Fruit fly (Drosophila melanogaster) whole organism, embryonic: Measurements from ENCODE around the gene Rad9.

Experiments
- ATbp ChIP-seq: fragments of 200-800 bp; sonication (Bioruptor generic); optimal IDR thresholded peaks from 2 replicates; lab custom pipeline; 2017; ENCODE audit warnings: missing biosample characterization, mild to moderate bottlenecking, missing genetic modification characterization, missing genetic modification reagents
- Bdp1 ChIP-seq: fragments of 200-800 bp; sonication (Bioruptor generic); optimal IDR thresholded peaks from 3 replicates; lab custom pipeline; 2016; ENCODE audit warnings: missing biosample characterization, missing genetic modification characterization
- Blimp-1 ChIP-seq: fragments of 200-800 bp; sonication (Bioruptor generic); optimal IDR thresholded peaks from 3 replicates; lab custom pipeline; 2018; ENCODE audit warnings: missing biosample characterization, missing genetic modification characterization, mild to moderate bottlenecking, moderate library complexity, missing genetic modification reagents
- Bteb2 ChIP-seq: fragments of 200-800 bp; sonication (Bioruptor generic); optimal IDR thresholded peaks from 2 replicates; lab custom pipeline; 2016; ENCODE audit warnings: missing biosample characterization, missing genetic modification characterization
- CG10209 ChIP-seq: fragments of 200-800 bp; sonication (Bioruptor generic); optimal IDR thresholded peaks from 3 replicates; lab custom pipeline; 2017; ENCODE audit warnings: missing biosample characterization, mild to moderate bottlenecking, missing genetic modification characterization, missing genetic modification reagents
- CG1024 ChIP-seq: fragments of 200-800 bp; sonication (Bioruptor generic); IDR thresholded peaks from 2 replicates; pipeline ENCODE4 v1.3.6; 2022; ENCODE audit warnings: missing biosample characterization, missing genetic modification characterization
- CG10267 ChIP-seq: fragments of 200-800 bp; sonication (Bioruptor generic); optimal IDR thresholded peaks from 2 replicates; lab custom pipeline; 2018; ENCODE audit warnings: missing biosample characterization, mild to moderate bottlenecking, missing genetic modification characterization, moderate library complexity
- CG10366 ChIP-seq: fragments of 200-800 bp; sonication (Bioruptor generic); IDR thresholded peaks from 2 replicates; pipeline ENCODE4 v1.3.6; 2022; ENCODE audit warnings: missing biosample characterization, missing genetic modification characterization
- CG10462 ChIP-seq: fragments of 200-800 bp; sonication (Bioruptor generic); optimal IDR thresholded peaks from 2 replicates; lab custom pipeline; 2016; ENCODE audit warnings: missing biosample characterization, missing genetic modification characterization
- CG11247 ChIP-seq: fragments of 200-800 bp; sonication (Bioruptor generic); IDR thresholded peaks from 2 replicates; pipeline ENCODE4 v1.3.6; 2022; ENCODE audit warnings: missing biosample characterization, missing genetic modification characterization
- CG11723 ChIP-seq: fragments of 200-800 bp; sonication (Bioruptor generic); optimal IDR thresholded peaks from 2 replicates; lab custom pipeline; 2017; ENCODE audit warnings: missing biosample characterization, mild to moderate bottlenecking, missing genetic modification characterization
- CG12155 ChIP-seq: fragments of 200-800 bp; sonication (Bioruptor generic); optimal IDR thresholded peaks from 3 replicates; lab custom pipeline; 2016; ENCODE audit warnings: missing biosample characterization, missing genetic modification characterization
- CG12744 ChIP-seq: fragments of 200-800 bp; sonication (Bioruptor generic); optimal IDR thresholded peaks from 2 replicates; lab custom pipeline; 2016; ENCODE audit warnings: missing biosample characterization, missing genetic modification characterization
- CG13624 ChIP-seq: fragments of 200-800 bp; sonication (Bioruptor generic); optimal IDR thresholded peaks from 2 replicates; lab custom pipeline; 2016; ENCODE audit warnings: missing biosample characterization, missing genetic modification characterization
- CG14050 ChIP-seq: fragments of 200-800 bp; sonication (Bioruptor generic); IDR thresholded peaks from 3 replicates; pipeline ENCODE4 v1.3.6; 2022; ENCODE audit warnings: missing biosample characterization, missing genetic modification characterization
- CG1529 ChIP-seq: fragments of 200-800 bp; sonication (Bioruptor generic); optimal IDR thresholded peaks from 3 replicates; lab custom pipeline; 2018; ENCODE audit warnings: missing biosample characterization, missing genetic modification characterization
- CG17568 ChIP-seq: fragments of 200-800 bp; sonication (Bioruptor generic); optimal IDR thresholded peaks from 2 replicates; lab custom pipeline; 2018; ENCODE audit warnings: missing biosample characterization, mild to moderate bottlenecking, missing genetic modification characterization, moderate library complexity
- CG18011 ChIP-seq: fragments of 200-800 bp; sonication (Bioruptor generic); optimal IDR thresholded peaks from 2 replicates; lab custom pipeline; 2017; ENCODE audit warnings: missing biosample characterization, missing genetic modification characterization, mild to moderate bottlenecking, moderate library complexity, missing genotype
- CG2120 ChIP-seq: fragments of 200-800 bp; sonication (Bioruptor generic); optimal IDR thresholded peaks from 3 replicates; lab custom pipeline; 2016; ENCODE audit warnings: missing biosample characterization, missing genetic modification characterization
- CG2199 ChIP-seq: fragments of 200-800 bp; sonication (Bioruptor generic); IDR thresholded peaks from 3 replicates; pipeline ENCODE4 v1.3.6; 2022; ENCODE audit warnings: missing biosample characterization, missing genetic modification characterization
- CG2875 ChIP-seq: fragments of 200-800 bp; sonication (Bioruptor generic); optimal IDR thresholded peaks from 2 replicates; lab custom pipeline; 2017; ENCODE audit warnings: missing biosample characterization, mild to moderate bottlenecking, missing genetic modification characterization, missing genetic modification reagents
- CG31388 ChIP-seq: fragments of 200-800 bp; sonication (Bioruptor generic); optimal IDR thresholded peaks from 2 replicates; lab custom pipeline; 2016; ENCODE audit warnings: missing biosample characterization, missing genetic modification characterization
- CG7928 ChIP-seq: fragments of 200-800 bp; sonication (Bioruptor generic); optimal IDR thresholded peaks from 2 replicates; lab custom pipeline; 2017; ENCODE audit warnings: missing biosample characterization, mild to moderate bottlenecking, missing genetic modification characterization
- CG8281 ChIP-seq: fragments of 200-800 bp; sonication (Bioruptor generic); optimal IDR thresholded peaks from 2 replicates; lab custom pipeline; 2018; ENCODE audit warnings: missing biosample characterization, mild to moderate bottlenecking, missing genetic modification characterization, moderate library complexity
- CrebB ChIP-seq: fragments of 200-800 bp; sonication (Bioruptor generic); optimal IDR thresholded peaks from 3 replicates; lab custom pipeline; 2018; ENCODE audit warnings: missing biosample characterization, mild to moderate bottlenecking, missing genetic modification characterization
- E2f2 ChIP-seq: fragments of 200-800 bp; sonication (Bioruptor generic); IDR thresholded peaks from 2 replicates; pipeline ENCODE4 v1.3.6; 2022; ENCODE audit warnings: missing biosample characterization, missing genetic modification characterization
- Gug ChIP-seq: fragments of 200-800 bp; sonication (Bioruptor generic); IDR thresholded peaks from 4 replicates; pipeline ENCODE4 v1.3.6; 2022; ENCODE audit warnings: missing biosample characterization, missing genetic modification characterization
- HLH54F ChIP-seq: fragments of 200-800 bp; sonication (Bioruptor generic); optimal IDR thresholded peaks from 3 replicates; lab custom pipeline; 2016; ENCODE audit warnings: missing biosample characterization, missing genetic modification characterization
- HLHmδ ChIP-seq: fragments of 200-800 bp; sonication (Bioruptor generic); optimal IDR thresholded peaks from 2 replicates; lab custom pipeline; 2018; ENCODE audit warnings: missing biosample characterization, mild to moderate bottlenecking, missing genetic modification characterization, moderate library complexity
- Hand ChIP-seq: fragments of 200-800 bp; sonication (Bioruptor generic); optimal IDR thresholded peaks from 2 replicates; lab custom pipeline; 2017; ENCODE audit warnings: mild to moderate bottlenecking, missing biosample characterization, missing genetic modification reagents, missing genetic modification characterization
- Lhr ChIP-seq: fragments of 200-800 bp; sonication (Bioruptor generic); optimal IDR thresholded peaks from 3 replicates; lab custom pipeline; 2017; ENCODE audit warnings: mild to moderate bottlenecking, missing biosample characterization, missing genetic modification reagents, missing genetic modification characterization
- MBD-R2 ChIP-seq: fragments of 200-800 bp; sonication (Bioruptor generic); IDR thresholded peaks from 2 replicates; pipeline ENCODE4 v1.3.6; 2022; ENCODE audit warnings: missing biosample characterization, missing genetic modification characterization
- TFAM ChIP-seq: fragments of 200-800 bp; sonication (Bioruptor generic); optimal IDR thresholded peaks from 2 replicates; lab custom pipeline; 2017; ENCODE audit warnings: missing biosample characterization, missing genetic modification characterization, inconsistent platforms
- Taf1 ChIP-seq: fragments of 200-800 bp; sonication (Bioruptor generic); IDR thresholded peaks from 2 replicates; pipeline ENCODE4 v1.3.6; 2022; ENCODE audit warnings: missing biosample characterization, missing genetic modification characterization
- Xrp1 ChIP-seq: fragments of 200-800 bp; sonication (Bioruptor generic); IDR thresholded peaks from 2 replicates; pipeline ENCODE4 v1.3.6; 2022; ENCODE audit warnings: missing biosample characterization, missing genetic modification characterization
- ara ChIP-seq: fragments of 200-800 bp; sonication (Bioruptor generic); IDR thresholded peaks from 2 replicates; pipeline ENCODE4 v1.3.6; 2022; ENCODE audit warnings: missing biosample characterization, missing genetic modification characterization
- cad ChIP-seq: fragments of >200 bp; optimal IDR thresholded peaks from 2 replicates; lab custom pipeline; 2017; ENCODE audit warnings: missing biosample characterization, missing genetic modification characterization
- cato ChIP-seq: fragments of 200-800 bp; sonication (Bioruptor generic); optimal IDR thresholded peaks from 2 replicates; lab custom pipeline; 2016; ENCODE audit warnings: missing biosample characterization, missing genetic modification characterization, borderline replicate concordance
- crol ChIP-seq: fragments of 200-800 bp; sonication (Bioruptor generic); IDR thresholded peaks from 2 replicates; pipeline ENCODE4 v1.3.6; 2022; ENCODE audit warnings: missing biosample characterization, missing genetic modification characterization
- danr ChIP-seq: fragments of 200-800 bp; sonication (Bioruptor generic); IDR thresholded peaks from 2 replicates; pipeline ENCODE4 v1.3.6; 2022; ENCODE audit warnings: missing biosample characterization, missing genetic modification characterization
- exex ChIP-seq: fragments of 200-800 bp; sonication (Bioruptor generic); optimal IDR thresholded peaks from 4 replicates; lab custom pipeline; 2018; ENCODE audit warnings: missing biosample characterization, mild to moderate bottlenecking, missing genetic modification characterization, moderate library complexity
- fru ChIP-seq: fragments of >200 bp; optimal IDR thresholded peaks from 2 replicates; lab custom pipeline; 2017
- mam ChIP-seq: fragments of 200-800 bp; sonication (Bioruptor generic); optimal IDR thresholded peaks from 3 replicates; lab custom pipeline; 2016; ENCODE audit warnings: missing biosample characterization, missing genetic modification characterization
- pb ChIP-seq: fragments of 200-800 bp; sonication (Bioruptor generic); optimal IDR thresholded peaks from 3 replicates; lab custom pipeline; 2016; ENCODE audit warnings: missing biosample characterization, missing genetic modification characterization
- pfk ChIP-seq: fragments of 200-800 bp; sonication (Bioruptor generic); optimal IDR thresholded peaks from 2 replicates; lab custom pipeline; 2018; ENCODE audit warnings: missing biosample characterization, mild to moderate bottlenecking, missing genetic modification characterization, moderate library complexity
- pnt ChIP-seq: fragments of 200-800 bp; sonication (Bioruptor generic); optimal IDR thresholded peaks from 3 replicates; lab custom pipeline; 2016; ENCODE audit warnings: missing biosample characterization, missing genetic modification characterization
- sna ChIP-seq: fragments of 200-800 bp; sonication (Bioruptor generic); IDR thresholded peaks from 2 replicates; pipeline ENCODE4 v1.3.6; 2022; ENCODE audit warnings: missing biosample characterization, missing genetic modification characterization; ENCODE audit not compliant: partially characterized antibody
- stwl ChIP-seq: fragments of 200-800 bp; sonication (Bioruptor generic); optimal IDR thresholded peaks from 3 replicates; lab custom pipeline; 2018; ENCODE audit warnings: missing biosample characterization, mild to moderate bottlenecking, missing genetic modification characterization, moderate library complexity
- tna ChIP-seq: fragments of 200-800 bp; sonication (Bioruptor generic); IDR thresholded peaks from 2 replicates; pipeline ENCODE4 v1.3.6; 2022; ENCODE audit warnings: missing biosample characterization, missing genetic modification characterization; ENCODE audit not compliant: partially characterized antibody
- ttk ChIP-seq: fragments of 200-800 bp; sonication (Bioruptor generic); IDR thresholded peaks from 2 replicates; pipeline ENCODE4 v2.1.2; 2022; ENCODE audit warnings: missing biosample characterization, missing genetic modification characterization
- wek ChIP-seq: fragments of 200-800 bp; sonication (Bioruptor generic); optimal IDR thresholded peaks from 3 replicates; lab custom pipeline; 2018; ENCODE audit warnings: missing biosample characterization, mild to moderate bottlenecking, missing genetic modification characterization, moderate library complexity
- yki ChIP-seq: fragments of >200 bp; optimal IDR thresholded peaks from 3 replicates; lab custom pipeline; 2018
- zfh2 ChIP-seq: fragments of 200-800 bp; sonication (Bioruptor generic); optimal IDR thresholded peaks from 2 replicates; lab custom pipeline; 2016; ENCODE audit warnings: missing biosample characterization, missing genetic modification characterization

Rad9 gene

DNA sequence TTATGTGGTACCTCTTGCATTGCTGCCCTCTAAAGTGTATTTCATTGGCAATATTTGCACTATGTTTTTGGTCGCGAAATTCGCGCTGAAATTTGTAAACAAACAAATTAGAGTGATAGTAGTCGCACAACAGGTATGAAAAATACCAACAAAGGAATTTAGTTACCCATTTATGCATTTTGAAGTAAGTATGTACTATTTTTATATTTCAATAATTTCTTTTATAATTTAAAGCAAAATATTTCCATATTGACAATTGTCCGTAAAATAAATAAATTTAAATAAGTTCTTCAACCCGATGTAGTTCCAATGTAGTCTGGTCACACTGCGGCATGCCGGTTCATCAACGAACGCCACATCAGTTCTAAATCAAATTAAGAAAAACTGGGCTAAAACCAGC, at the start of gene Rad9, which contains the start of gene Uggt (continued):
- TF ChIP-seq CG14050 (GFP tag; lab: Robert Waterston, UW) = no peak
- TF ChIP-seq tna = no peak
- no peak for TF ChIP-seq CG10462
- no peak for TF ChIP-seq ttk (GFP tag; lab: Robert Waterston, UW)
- no peak for TF ChIP-seq CG17568 (GFP tag; lab: Kevin White, UChicago)
- no peak for TF ChIP-seq yki (lab: Kevin White, UChicago)
- no peak for TF ChIP-seq CG31388 (GFP tag; lab: Kevin White, UChicago)
- TF ChIP-seq pnt (GFP tag; lab: Kevin White, UChicago) = no peak
- no peak for TF ChIP-seq mam (GFP tag; lab: Kevin White, UChicago)
- TF ChIP-seq HLHmδ (GFP tag; lab: Kevin White, UChicago) = no peak
- no peak for TF ChIP-seq CG13624 (GFP tag; lab: Kevin White, UChicago)
- TF ChIP-seq cad (GFP tag; lab: Kevin White, UChicago) = no peak
- no peak for TF ChIP-seq exex (tag; lab: Kevin White, UChicago)
- no peak for TF ChIP-seq ATbp
- TF ChIP-seq CrebB (tag; lab: Kevin White, UChicago) = no peak
- TF ChIP-seq CG2120 (GFP tag; lab: Kevin White, UChicago) = no peak
- no peak for TF ChIP-seq CG2199
- TF ChIP-seq CG11723 (GFP tag; lab: Kevin White, UChicago) = no peak
- no peak for TF ChIP-seq CG12744 (GFP tag; lab: Kevin White, UChicago)
- no peak for TF ChIP-seq CG12155 (GFP tag; lab: Kevin White, UChicago)
- TF ChIP-seq Blimp-1 (GFP tag; lab: Kevin White, UChicago) = no peak
- TF ChIP-seq Bdp1 (GFP tag; lab: Kevin White, UChicago) = no peak
- TF ChIP-seq Lhr (GFP tag; lab: Kevin White, UChicago) = no peak
- TF ChIP-seq Gug (GFP tag; lab: Robert Waterston, UW) = no peak
- TF ChIP-seq Xrp1 (GFP tag; lab: Robert Waterston, UW) = peak; percentile 43; the same call in 1 of the 2 replicates
- TF ChIP-seq CG1024 (GFP tag; lab: Robert Waterston, UW) = no peak
- TF ChIP-seq CG2875 (GFP tag; lab: Kevin White, UChicago) = no peak
- TF ChIP-seq zfh2 (GFP tag; lab: Kevin White, UChicago) = no peak
- no peak for TF ChIP-seq pb (GFP tag; lab: Kevin White, UChicago)
- TF ChIP-seq stwl (tag; lab: Kevin White, UChicago) = peak; percentile 96
- no peak for TF ChIP-seq Taf1
- TF ChIP-seq CG8281 = no peak
- peak; percentile 20 for TF ChIP-seq pfk (GFP tag; lab: Kevin White, UChicago)
- no peak for TF ChIP-seq HLH54F
- no peak for TF ChIP-seq CG18011
- TF ChIP-seq crol = no peak
- peak; percentile 61; the same call in 1 of the 2 replicates for TF ChIP-seq MBD-R2 (GFP tag; lab: Robert Waterston, UW)
- no peak for TF ChIP-seq danr
- TF ChIP-seq TFAM (GFP tag; lab: Kevin White, UChicago) = no peak
- TF ChIP-seq wek (GFP tag; lab: Kevin White, UChicago) = no peak
- TF ChIP-seq CG10209 (GFP tag; lab: Kevin White, UChicago) = no peak
- peak; percentile 75 for TF ChIP-seq E2f2 (GFP tag; lab: Robert Waterston, UW)
- TF ChIP-seq fru (lab: Kevin White, UChicago) = no peak
- TF ChIP-seq sna = peak; percentile 56; the same call in 1 of the 2 replicates
- no peak for TF ChIP-seq CG11247 (GFP tag; lab: Robert Waterston, UW)
- no peak for TF ChIP-seq Hand (GFP tag; lab: Kevin White, UChicago)
- no peak for TF ChIP-seq CG10267 (tag; lab: Kevin White, UChicago)
- no peak for TF ChIP-seq CG7928
- no peak for TF ChIP-seq Bteb2
- no peak for TF ChIP-seq CG1529 (GFP tag; lab: Kevin White, UChicago)
- TF ChIP-seq cato (GFP tag; lab: Kevin White, UChicago) = no peak
- TF ChIP-seq ara (GFP tag; lab: Robert Waterston, UW) = no peak
- no peak for TF ChIP-seq CG10366 (GFP tag; lab: Robert Waterston, UW)
